Worm (Caenorhabditis elegans) whole organism, L2 larva: ENCODE data around the gene srw-141.

Experiments
- fos-1 ChIP-seq: fragments of 150-350 bp; optimal IDR thresholded peaks from 2 replicates; lab custom pipeline; 2014; ENCODE audit warnings: missing biosample characterization, missing genetic modification characterization
- lin-11 ChIP-seq: fragments of 150-350 bp; sonication (generic microtip); optimal IDR thresholded peaks from 2 replicates; lab custom pipeline; 2014; ENCODE audit warnings: missing biosample characterization, missing genetic modification characterization, inconsistent platforms, mixed read lengths
- lsy-2 ChIP-seq, 2 experiments: fragments of 150-350 bp in 1 of 2; sonication (generic microtip) in 1 of 2; optimal IDR thresholded peaks; 2 replicates each; lab custom pipeline; 2014 to 2017; ENCODE audit warnings: missing biosample characterization in 2 of 2, missing genetic modification characterization in 2 of 2
- mdl-1 ChIP-seq, 2 experiments: fragments of 150-350 bp in 1 of 2; sonication (generic microtip) in 1 of 2; optimal IDR thresholded peaks; 2 replicates each; lab custom pipeline; 2017; ENCODE audit warnings: missing biosample characterization in 2 of 2, missing genetic modification characterization in 2 of 2
- nhr-77 ChIP-seq: fragments of 150-350 bp; optimal IDR thresholded peaks from 2 replicates; lab custom pipeline; 2014; ENCODE audit warnings: missing biosample characterization, missing genetic modification characterization

ce11 chrV:2888681-2889080 lies 49.7 kb downstream of the srw-141 start, which contains the start of gene srw-4:
- no peak for TF ChIP-seq fos-1 (tag; lab: Kevin White, UChicago)
- no peak for TF ChIP-seq lin-11 (tag; lab: Kevin White, UChicago)
- TF ChIP-seq lsy-2 (tag; optimal IDR thresholded peaks at IDR 0.05; lab: Kevin White, UChicago) = no peak
- no peak for TF ChIP-seq mdl-1 (tag; optimal IDR thresholded peaks at IDR 0.05; lab: Kevin White, UChicago)
- TF ChIP-seq nhr-77 = no peak
